Fruit fly (Drosophila melanogaster): Measurements from ENCODE around the gene thoc6.

The thoc6 gene

dm6 chr3L:12190433-12190832 lies 3.1 kb downstream of the thoc6 start, which contains the start of gene Est-P:
Gene Est-P (plus strand): TSS chr3L:12190733.
- TF ChIP-seq CG34367 (tag; optimal IDR thresholded peaks at IDR 0.05): no peak
- TF ChIP-seq CG13204 (GFP tag; optimal IDR thresholded peaks at IDR 0.05): no peak
- no peak for TF ChIP-seq fd96Ca (GFP tag; IDR thresholded peaks at IDR 0.05)
- no peak for TF ChIP-seq Snoo (tag; optimal IDR thresholded peaks at IDR 0.05)
- TF ChIP-seq Pif1B (GFP tag; optimal IDR thresholded peaks at IDR 0.05): no peak
- TF ChIP-seq CG9948 (tag; optimal IDR thresholded peaks at IDR 0.05): no peak
- no peak for TF ChIP-seq CG15710 (tag; optimal IDR thresholded peaks at IDR 0.05)
- TF ChIP-seq Ets98B (GFP tag; IDR thresholded peaks at IDR 0.05): no peak
- no peak for TF ChIP-seq CG10348 (GFP tag; IDR thresholded peaks at IDR 0.05)
- TF ChIP-seq rn (GFP tag; IDR thresholded peaks at IDR 0.05): no peak
- TF ChIP-seq EcR (GFP tag; optimal IDR thresholded peaks at IDR 0.05): no peak
- TF ChIP-seq CG4496 (GFP tag; IDR thresholded peaks at IDR 0.05): no peak
- no peak for TF ChIP-seq CG12605 (GFP tag; IDR thresholded peaks at IDR 0.05)
- TF ChIP-seq Pif1A (GFP tag; optimal IDR thresholded peaks at IDR 0.05): no peak
- TF ChIP-seq CG8301 (tag; optimal IDR thresholded peaks at IDR 0.05): no peak
- TF ChIP-seq CG17806 (tag; optimal IDR thresholded peaks at IDR 0.05): no peak
- no peak for TF ChIP-seq CG14655 (GFP tag; optimal IDR thresholded peaks at IDR 0.05)

- TF ChIP-seq Ets98B (GFP tag; IDR thresholded peaks at IDR 0.05): no peak
- no peak for TF ChIP-seq CG10348 (GFP tag; IDR thresholded peaks at IDR 0.05)
- no peak for TF ChIP-seq CG34367 (tag; optimal IDR thresholded peaks at IDR 0.05)
- no peak for TF ChIP-seq CG8301 (tag; optimal IDR thresholded peaks at IDR 0.05)
- TF ChIP-seq Pif1B (GFP tag; optimal IDR thresholded peaks at IDR 0.05): no peak
- no peak for TF ChIP-seq D1 (tag; optimal IDR thresholded peaks at IDR 0.05)
- no peak for TF ChIP-seq rn (GFP tag; IDR thresholded peaks at IDR 0.05)
- TF ChIP-seq fd96Ca (GFP tag; IDR thresholded peaks at IDR 0.05): no peak
- no peak for TF ChIP-seq gl (tag; optimal IDR thresholded peaks at IDR 0.05)
- no peak for TF ChIP-seq CG13204 (GFP tag; optimal IDR thresholded peaks at IDR 0.05)
- TF ChIP-seq CG12605 (GFP tag; IDR thresholded peaks at IDR 0.05): no peak
- no peak for TF ChIP-seq CG4496 (GFP tag; IDR thresholded peaks at IDR 0.05)
- TF ChIP-seq CG15710 (tag; optimal IDR thresholded peaks at IDR 0.05): no peak
- no peak for TF ChIP-seq Pif1A (GFP tag; optimal IDR thresholded peaks at IDR 0.05)
- no peak for TF ChIP-seq CG17806 (tag; optimal IDR thresholded peaks at IDR 0.05)
- no peak for TF ChIP-seq Snoo (tag; optimal IDR thresholded peaks at IDR 0.05)
Observed at dm6 chr3L:12188518-12188917, 5.0 kb downstream of the thoc6 start, which contains the start of gene Est-6. Gene Est-6 (plus strand): TSS chr3L:12188818.

- TF ChIP-seq CG34367 (tag; optimal IDR thresholded peaks at IDR 0.05) (no peak), Pif1B (GFP tag; optimal IDR thresholded peaks at IDR 0.05) (no peak), Snoo (tag; optimal IDR thresholded peaks at IDR 0.05) (no peak), CG9948 (tag; optimal IDR thresholded peaks at IDR 0.05) (no peak), CG32121 (GFP tag; IDR thresholded peaks at IDR 0.05) (no peak), CG10348 (GFP tag; IDR thresholded peaks at IDR 0.05) (no peak), CG8301 (tag; optimal IDR thresholded peaks at IDR 0.05) (no peak), CG17806 (tag; optimal IDR thresholded peaks at IDR 0.05) (no peak), EcR (GFP tag; optimal IDR thresholded peaks at IDR 0.05) (no peak)
Observed at dm6 chr3L:12185336-12185735, 8.2 kb downstream of the thoc6 start.

- TF ChIP-seq Pif1B (GFP tag; optimal IDR thresholded peaks at IDR 0.05): no peak
- no peak for TF ChIP-seq CG8301 (tag; optimal IDR thresholded peaks at IDR 0.05)
- no peak for TF ChIP-seq CG9948 (tag; optimal IDR thresholded peaks at IDR 0.05)
- TF ChIP-seq CG13204 (GFP tag; optimal IDR thresholded peaks at IDR 0.05): no peak
- TF ChIP-seq CG17806 (tag; optimal IDR thresholded peaks at IDR 0.05): no peak
- no peak for TF ChIP-seq D1 (tag; optimal IDR thresholded peaks at IDR 0.05)
- TF ChIP-seq Snoo (tag; optimal IDR thresholded peaks at IDR 0.05): no peak
- TF ChIP-seq CG10348 (GFP tag; IDR thresholded peaks at IDR 0.05): no peak
- no peak for TF ChIP-seq Ets98B (GFP tag; IDR thresholded peaks at IDR 0.05)
- TF ChIP-seq CG32121 (GFP tag; IDR thresholded peaks at IDR 0.05): no peak
- no peak for TF ChIP-seq EcR (GFP tag; optimal IDR thresholded peaks at IDR 0.05)
- TF ChIP-seq rn (GFP tag; IDR thresholded peaks at IDR 0.05): no peak
- TF ChIP-seq fd96Ca (GFP tag; IDR thresholded peaks at IDR 0.05): no peak
Observed at dm6 chr3L:12184564-12185034, 8.9 kb downstream of the thoc6 start, which contains the start of gene Miox. Gene Miox (plus strand): TSS chr3L:12184984.

- TF ChIP-seq D1 (tag; optimal IDR thresholded peaks at IDR 0.05) (no peak), Pif1B (GFP tag; optimal IDR thresholded peaks at IDR 0.05) (no peak)
Observed at dm6 chr3L:12183967-12184366, 9.5 kb downstream of the thoc6 start.

dm6 chr3L:12178847-12179437 lies 14.5 kb downstream of the thoc6 start:
- TF ChIP-seq CG15710 (tag; optimal IDR thresholded peaks at IDR 0.05): no peak
- TF ChIP-seq Ets98B (GFP tag; IDR thresholded peaks at IDR 0.05): no peak

dm6 chr3L:12177301-12177700 lies 16.2 kb downstream of the thoc6 start, which contains the start of gene CAH2:
Gene CAH2 (plus strand): TSS chr3L:12177601.
- no peak for TF ChIP-seq CG8159 (tag; optimal IDR thresholded peaks at IDR 0.05)
- TF ChIP-seq Snoo (tag; optimal IDR thresholded peaks at IDR 0.05): no peak
- no peak for TF ChIP-seq CG10348 (GFP tag; IDR thresholded peaks at IDR 0.05)
- no peak for TF ChIP-seq rn (GFP tag; IDR thresholded peaks at IDR 0.05)
- TF ChIP-seq CG13204 (GFP tag; optimal IDR thresholded peaks at IDR 0.05): no peak
- TF ChIP-seq Pif1B (GFP tag; optimal IDR thresholded peaks at IDR 0.05): no peak
- TF ChIP-seq CG17806 (tag; optimal IDR thresholded peaks at IDR 0.05): no peak
- TF ChIP-seq CG8301 (tag; optimal IDR thresholded peaks at IDR 0.05): no peak
- TF ChIP-seq CG4496 (GFP tag; IDR thresholded peaks at IDR 0.05): no peak
- TF ChIP-seq CG34367 (tag; optimal IDR thresholded peaks at IDR 0.05): no peak
- TF ChIP-seq Ets98B (GFP tag; IDR thresholded peaks at IDR 0.05): no peak
- TF ChIP-seq CG14655 (GFP tag; optimal IDR thresholded peaks at IDR 0.05): no peak
- TF ChIP-seq D1 (tag; optimal IDR thresholded peaks at IDR 0.05): no peak
- TF ChIP-seq CG9948 (tag; optimal IDR thresholded peaks at IDR 0.05): no peak
- no peak for TF ChIP-seq CG12605 (GFP tag; IDR thresholded peaks at IDR 0.05)
- TF ChIP-seq EcR (GFP tag; optimal IDR thresholded peaks at IDR 0.05): no peak
- no peak for TF ChIP-seq CG32121 (GFP tag; IDR thresholded peaks at IDR 0.05)
- TF ChIP-seq CG15710 (tag; optimal IDR thresholded peaks at IDR 0.05): no peak

Data from whole organism, pupa.